Fruit fly (Drosophila melanogaster) whole organism, embryonic: ENCODE results near the gene CG9760.

Experiments
- Bteb2 ChIP-seq: fragments of 200-800 bp; sonication (Bioruptor generic); optimal IDR thresholded peaks from 2 replicates; lab custom pipeline; 2016; ENCODE audit warnings: missing biosample characterization, missing genetic modification characterization
- CG10565 ChIP-seq: fragments of 200-800 bp; sonication (Bioruptor generic); optimal IDR thresholded peaks from 3 replicates; lab custom pipeline; 2016; ENCODE audit warnings: missing biosample characterization, mild to moderate bottlenecking, missing genetic modification characterization
- CG10959 ChIP-seq: fragments of 200-800 bp; sonication (Bioruptor generic); IDR thresholded peaks from 2 replicates; pipeline ENCODE4 v1.3.6; 2022; ENCODE audit warnings: missing biosample characterization, missing genetic modification characterization
- CG11456 ChIP-seq: fragments of 200-800 bp; sonication (Bioruptor generic); IDR thresholded peaks from 3 replicates; pipeline ENCODE4 v1.3.6; 2022; ENCODE audit warnings: missing biosample characterization, missing genetic modification characterization
- CG11696 ChIP-seq: fragments of 200-800 bp; sonication (Bioruptor generic); IDR thresholded peaks from 2 replicates; pipeline ENCODE4 v1.3.6; 2022; ENCODE audit warnings: missing biosample characterization, missing genetic modification characterization
- CG1233 ChIP-seq: fragments of 200-800 bp; sonication (Bioruptor generic); optimal IDR thresholded peaks from 4 replicates; lab custom pipeline; 2018; ENCODE audit warnings: missing biosample characterization, mild to moderate bottlenecking, missing genetic modification characterization
- CG12769 ChIP-seq: fragments of 200-800 bp; sonication (Bioruptor generic); optimal IDR thresholded peaks from 2 replicates; lab custom pipeline; 2019; ENCODE audit warnings: missing biosample characterization, mild to moderate bottlenecking, missing genetic modification characterization, moderate library complexity
- CG1529 ChIP-seq: fragments of 200-800 bp; sonication (Bioruptor generic); optimal IDR thresholded peaks from 3 replicates; lab custom pipeline; 2018; ENCODE audit warnings: missing biosample characterization, missing genetic modification characterization
- CG1647 ChIP-seq: fragments of 200-800 bp; sonication (Bioruptor generic); optimal IDR thresholded peaks from 3 replicates; lab custom pipeline; 2016; ENCODE audit warnings: missing biosample characterization, missing genetic modification characterization
- CG17328 ChIP-seq: fragments of 200-800 bp; sonication (Bioruptor generic); IDR thresholded peaks from 2 replicates; pipeline ENCODE4 v1.3.6; 2022; ENCODE audit warnings: missing biosample characterization, missing genetic modification characterization
- CG17802 ChIP-seq: fragments of 200-800 bp; sonication (Bioruptor generic); optimal IDR thresholded peaks from 2 replicates; lab custom pipeline; 2018; ENCODE audit warnings: missing biosample characterization, mild to moderate bottlenecking, missing genetic modification characterization, moderate library complexity
- CG18619 ChIP-seq: fragments of 200-800 bp; sonication (Bioruptor generic); optimal IDR thresholded peaks from 3 replicates; lab custom pipeline; 2017; ENCODE audit warnings: missing biosample characterization, mild to moderate bottlenecking, missing genetic modification characterization
- CG2889 ChIP-seq: fragments of 200-800 bp; sonication (Bioruptor generic); IDR thresholded peaks from 3 replicates; pipeline ENCODE4 v1.3.6; 2022; ENCODE audit warnings: missing biosample characterization, missing genetic modification characterization
- CG30403 ChIP-seq: fragments of 200-800 bp; sonication (Bioruptor generic); optimal IDR thresholded peaks from 3 replicates; lab custom pipeline; 2016; ENCODE audit warnings: missing biosample characterization, missing genetic modification characterization
- CG32772 ChIP-seq: fragments of 200-800 bp; sonication (Bioruptor generic); IDR thresholded peaks from 2 replicates; pipeline ENCODE4 v1.3.6; 2022; ENCODE audit warnings: missing biosample characterization, missing genetic modification characterization
- CG33213 ChIP-seq: fragments of 200-800 bp; sonication (Bioruptor generic); optimal IDR thresholded peaks from 3 replicates; lab custom pipeline; 2016; ENCODE audit warnings: missing biosample characterization, missing genetic modification characterization
- CG33557 ChIP-seq: fragments of 200-800 bp; sonication (Bioruptor generic); optimal IDR thresholded peaks from 2 replicates; lab custom pipeline; 2019; ENCODE audit warnings: missing biosample characterization, mild to moderate bottlenecking, missing genetic modification characterization, moderate library complexity
- CG34224 ChIP-seq: fragments of 200-800 bp; sonication (Bioruptor generic); IDR thresholded peaks from 3 replicates; pipeline ENCODE4 v1.3.6; 2022; ENCODE audit warnings: missing biosample characterization, missing genetic modification characterization; ENCODE audit not compliant: partially characterized antibody
- CG34376 ChIP-seq: fragments of 200-800 bp; sonication (Bioruptor generic); optimal IDR thresholded peaks from 2 replicates; lab custom pipeline; 2018; ENCODE audit warnings: missing biosample characterization, mild to moderate bottlenecking, missing genetic modification characterization
- CG4360 ChIP-seq: fragments of 200-800 bp; sonication (Bioruptor generic); IDR thresholded peaks from 2 replicates; pipeline ENCODE4 v1.3.6; 2022; ENCODE audit warnings: missing biosample characterization, missing genetic modification characterization
- CG9215 ChIP-seq: fragments of 200-800 bp; sonication (Bioruptor generic); IDR thresholded peaks from 2 replicates; pipeline ENCODE4 v1.3.6; 2022; ENCODE audit warnings: missing biosample characterization, missing genetic modification characterization
- CG9437 ChIP-seq: fragments of 200-800 bp; sonication (Bioruptor generic); optimal IDR thresholded peaks from 2 replicates; lab custom pipeline; 2018; ENCODE audit warnings: missing biosample characterization, mild to moderate bottlenecking, missing genetic modification characterization
- CG9797 ChIP-seq: fragments of 200-800 bp; sonication (Bioruptor generic); optimal IDR thresholded peaks from 3 replicates; lab custom pipeline; 2018; ENCODE audit warnings: missing biosample characterization, mild to moderate bottlenecking, missing genetic modification characterization
- Deaf1 ChIP-seq: fragments of 200-800 bp; optimal IDR thresholded peaks from 3 replicates; lab custom pipeline; 2019; ENCODE audit warnings: missing biosample characterization, mild to moderate bottlenecking, missing genetic modification characterization, moderate library complexity
- Dll ChIP-seq: fragments of 200-800 bp; sonication (Bioruptor generic); IDR thresholded peaks from 4 replicates; pipeline ENCODE4 v1.3.6; 2022; ENCODE audit warnings: missing biosample characterization, missing genetic modification characterization; ENCODE audit not compliant: partially characterized antibody
- Dref ChIP-seq: fragments of 200-800 bp; sonication (Bioruptor generic); IDR thresholded peaks from 2 replicates; pipeline ENCODE4 v1.3.6; 2022; ENCODE audit warnings: missing biosample characterization, missing genetic modification characterization
- Gsc ChIP-seq: fragments of 200-800 bp; sonication (Bioruptor generic); IDR thresholded peaks from 2 replicates; pipeline ENCODE4 v1.3.6; 2022; ENCODE audit warnings: missing biosample characterization, missing genetic modification characterization
- HLHmδ ChIP-seq: fragments of 200-800 bp; sonication (Bioruptor generic); optimal IDR thresholded peaks from 2 replicates; lab custom pipeline; 2018; ENCODE audit warnings: missing biosample characterization, mild to moderate bottlenecking, missing genetic modification characterization, moderate library complexity
- Hr78 ChIP-seq, 2 experiments: fragments of 200-800 bp in 1 of 2; fragments of >200 bp in 1 of 2; sonication (Bioruptor generic) in 1 of 2; optimal IDR thresholded peaks; 2 replicates each; lab custom pipeline; 2017 to 2019; ENCODE audit warnings: missing biosample characterization in 2 of 2, missing genetic modification characterization in 2 of 2, mild to moderate bottlenecking in 1 of 2, moderate library complexity in 1 of 2
- MESR4 ChIP-seq: fragments of 200-800 bp; sonication (Bioruptor generic); optimal IDR thresholded peaks from 2 replicates; lab custom pipeline; 2018; ENCODE audit warnings: missing biosample characterization, mild to moderate bottlenecking, missing genetic modification characterization, moderate library complexity
- Nf-YB ChIP-seq: fragments of 200-800 bp; sonication (Bioruptor generic); optimal IDR thresholded peaks from 3 replicates; lab custom pipeline; 2019; ENCODE audit warnings: missing biosample characterization, mild to moderate bottlenecking, missing genetic modification characterization, moderate library complexity
- Poxn ChIP-seq: fragments of 200-800 bp; sonication (Bioruptor generic); IDR thresholded peaks from 2 replicates; pipeline ENCODE4 v1.3.6; 2022; ENCODE audit warnings: missing biosample characterization, missing genetic modification characterization
- Trl ChIP-seq, 3 experiments: fragments of >200 bp in 2 of 3; fragments of 200-800 bp in 1 of 3; sonication (Bioruptor generic) in 1 of 3; optimal IDR thresholded peaks; 2 replicates in 1 of 3; 3 replicates in 2 of 3; lab custom pipeline; 2016 to 2017; ENCODE audit warnings: missing biosample characterization in 1 of 3, missing genetic modification characterization in 1 of 3
- ci ChIP-seq: fragments of 200-800 bp; sonication (Bioruptor generic); IDR thresholded peaks from 3 replicates; pipeline ENCODE4 v1.3.6; 2022; ENCODE audit warnings: missing biosample characterization, missing genetic modification characterization
- dm ChIP-seq: fragments of 200-800 bp; sonication (Bioruptor generic); optimal IDR thresholded peaks from 3 replicates; lab custom pipeline; 2016; ENCODE audit warnings: missing biosample characterization, missing genetic modification characterization
- dpn ChIP-seq, 2 experiments: fragments of 200-800 bp; sonication (Bioruptor generic); optimal IDR thresholded peaks; 3 replicates each; lab custom pipeline; 2016; ENCODE audit warnings: missing biosample characterization in 2 of 2, missing genetic modification characterization in 2 of 2
- esg ChIP-seq: fragments of 200-800 bp; sonication (Bioruptor generic); conservative IDR thresholded peaks from 2 replicates; pipeline ENCODE4 v1.3.6; 2022; ENCODE audit warnings: missing biosample characterization, missing genetic modification characterization
- fu2 ChIP-seq: fragments of 200-800 bp; sonication (Bioruptor generic); optimal IDR thresholded peaks from 2 replicates; lab custom pipeline; 2016; ENCODE audit warnings: missing biosample characterization, missing genetic modification characterization
- gsb-n ChIP-seq: fragments of 200-800 bp; sonication (Bioruptor generic); optimal IDR thresholded peaks from 3 replicates; lab custom pipeline; 2018; ENCODE audit warnings: missing biosample characterization, mild to moderate bottlenecking, missing genetic modification characterization
- jigr1 ChIP-seq: fragments of 200-800 bp; sonication (Bioruptor generic); IDR thresholded peaks from 3 replicates; pipeline ENCODE4 v1.3.6; 2022; ENCODE audit warnings: missing biosample characterization, missing genetic modification characterization
- odd ChIP-seq: fragments of 200-800 bp; sonication (Bioruptor generic); optimal IDR thresholded peaks from 2 replicates; lab custom pipeline; 2017; ENCODE audit warnings: missing biosample characterization, mild to moderate bottlenecking, missing genetic modification characterization
- pan ChIP-seq, 4 experiments: fragments of >200 bp in 3 of 4; fragments of 200-800 bp in 1 of 4; sonication (Bioruptor generic) in 1 of 4; optimal IDR thresholded peaks in 3 of 4; IDR thresholded peaks in 1 of 4; 2 replicates each; pipeline versions ENCODE4 v1.3.6 to Lab custom; 2017 to 2022; ENCODE audit warnings: missing biosample characterization in 2 of 4, missing genetic modification characterization in 2 of 4, mixed read lengths in 1 of 4
- phol ChIP-seq: fragments of 200-800 bp; sonication (Bioruptor generic); optimal IDR thresholded peaks from 3 replicates; lab custom pipeline; 2018; ENCODE audit warnings: missing biosample characterization, mild to moderate bottlenecking, missing genetic modification characterization, moderate library complexity
- row ChIP-seq: fragments of 200-800 bp; sonication (Bioruptor generic); IDR thresholded peaks from 3 replicates; pipeline ENCODE4 v1.3.6; 2022; ENCODE audit warnings: missing biosample characterization, missing genetic modification characterization
- sens ChIP-seq: fragments of 200-800 bp; sonication (Bioruptor generic); peaks from one replicate; lab custom pipeline; 2016; ENCODE audit warnings: missing biosample characterization, missing genetic modification characterization
- sna ChIP-seq: fragments of 200-800 bp; sonication (Bioruptor generic); IDR thresholded peaks from 2 replicates; pipeline ENCODE4 v1.3.6; 2022; ENCODE audit warnings: missing biosample characterization, missing genetic modification characterization; ENCODE audit not compliant: partially characterized antibody
- zen ChIP-seq: fragments of 200-800 bp; sonication (Bioruptor generic); optimal IDR thresholded peaks from 3 replicates; lab custom pipeline; 2018; ENCODE audit warnings: missing biosample characterization, mild to moderate bottlenecking, missing genetic modification characterization, moderate library complexity

CG9760 gene

dm6 chr3L:12145709-12146694, 17.5 kb downstream of the CG9760 start, which contains the start of the genes eIF3l and Nrx-IV (continued):
- peak; percentile 12 for TF ChIP-seq CG12769 (tag; lab: Kevin White, UChicago)
- no peak for TF ChIP-seq jigr1 (GFP tag; lab: Robert Waterston, UW)
- 0 out of 2 replicates have a peak, but pooled peaks have one; percentile 6 for TF ChIP-seq CG4360 (GFP tag; lab: Robert Waterston, UW)
- TF ChIP-seq Hr78 (GFP tag; optimal IDR thresholded peaks at IDR 0.05; lab: Kevin White, UChicago): no peak
- peak; percentile 83 for TF ChIP-seq MESR4
- no peak for TF ChIP-seq CG1647 (GFP tag; lab: Kevin White, UChicago)
- TF ChIP-seq Dref (GFP tag; lab: Robert Waterston, UW): peak; percentile 63
- no peak for TF ChIP-seq CG10565 (GFP tag; lab: Kevin White, UChicago)
- no peak for TF ChIP-seq CG1233
- TF ChIP-seq CG1529 (GFP tag; lab: Kevin White, UChicago): no peak
- TF ChIP-seq CG30403 (GFP tag; lab: Kevin White, UChicago): peak; percentile 14
- TF ChIP-seq CG9215 (GFP tag; lab: Robert Waterston, UW): no peak
- no peak for TF ChIP-seq gsb-n (tag; lab: Kevin White, UChicago)
- TF ChIP-seq CG34224 (GFP tag; lab: Robert Waterston, UW): peak; percentile 41; the same call in 2 of the 3 replicates
- peak; percentile 18 for TF ChIP-seq CG33213 (GFP tag; lab: Kevin White, UChicago)
- no peak for TF ChIP-seq Trl (optimal IDR thresholded peaks at IDR 0.05; lab: Kevin White, UChicago)
- no peak for TF ChIP-seq Trl (GFP tag; optimal IDR thresholded peaks at IDR 0.05; lab: Kevin White, UChicago)
- TF ChIP-seq fu2 (GFP tag; lab: Kevin White, UChicago): no peak
- peak; percentile 83 for TF ChIP-seq Dll
- peak; percentile 41; the same call in 1 of the 2 replicates for TF ChIP-seq sna (GFP tag; lab: Robert Waterston, UW)
- TF ChIP-seq Gsc: no peak
- no peak for TF ChIP-seq dpn (GFP tag; optimal IDR thresholded peaks at IDR 0.05; lab: Kevin White, UChicago)
- TF ChIP-seq dm (GFP tag; lab: Kevin White, UChicago): no peak
- TF ChIP-seq HLHmδ (GFP tag; lab: Kevin White, UChicago): peak; percentile 39
- TF ChIP-seq sens: peak; percentile 36
- no peak for TF ChIP-seq CG33557 (GFP tag; lab: Kevin White, UChicago)
- TF ChIP-seq CG11696 (GFP tag; lab: Robert Waterston, UW): no peak
- peak; percentile 77 for TF ChIP-seq CG9797 (GFP tag; lab: Kevin White, UChicago)
- TF ChIP-seq ci (GFP tag; lab: Robert Waterston, UW): peak; percentile 28; the same call in 1 of the 3 replicates
- TF ChIP-seq CG11456 (GFP tag; lab: Robert Waterston, UW): no peak
- no peak for TF ChIP-seq CG17802
- no peak for TF ChIP-seq Poxn (GFP tag; lab: Robert Waterston, UW)
- TF ChIP-seq CG18619 (GFP tag; lab: Kevin White, UChicago): no peak
- no peak for TF ChIP-seq CG34376 (GFP tag; lab: Kevin White, UChicago)
- TF ChIP-seq CG17328 (GFP tag; lab: Robert Waterston, UW): no peak
- no peak for TF ChIP-seq esg
- TF ChIP-seq CG2889 (GFP tag; lab: Robert Waterston, UW): no peak
- TF ChIP-seq phol (tag; lab: Kevin White, UChicago): peak; percentile 30
- TF ChIP-seq odd (GFP tag; lab: Kevin White, UChicago): no peak
- TF ChIP-seq CG10959 (GFP tag; lab: Robert Waterston, UW): no peak
- TF ChIP-seq CG9437: peak; percentile 30
- TF ChIP-seq Deaf1 (tag; lab: Kevin White, UChicago): peak; percentile 61
- TF ChIP-seq Nf-YB (GFP tag; lab: Kevin White, UChicago): no peak
- TF ChIP-seq pan (optimal IDR thresholded peaks at IDR 0.05; lab: Kevin White, UChicago): no peak
- no peak for TF ChIP-seq pan (GFP tag; optimal IDR thresholded peaks at IDR 0.05 in 1 of 2, IDR thresholded peaks at IDR 0.05 in 1 of 2)
- no peak for TF ChIP-seq zen (tag; lab: Kevin White, UChicago)
- no peak for TF ChIP-seq CG32772 (GFP tag; lab: Robert Waterston, UW)
- TF ChIP-seq Bteb2 (GFP tag; lab: Kevin White, UChicago): peak; percentile 1
- peak; percentile 57; the same call in 2 of the 3 replicates for TF ChIP-seq row (GFP tag; lab: Robert Waterston, UW)
